Worm (Caenorhabditis elegans): Measurements from ENCODE around the gene cox-6A.

- no peak for TF ChIP-seq lin-13 (tag; optimal IDR thresholded peaks at IDR 0.05)
- no peak for TF ChIP-seq elt-3 (tag; optimal IDR thresholded peaks at IDR 0.05)
- TF ChIP-seq pha-4 (tag; optimal IDR thresholded peaks at IDR 0.05) = no peak
- no peak for TF ChIP-seq elt-1 (tag; optimal IDR thresholded peaks at IDR 0.05; ENCODE audit: borderline replicate concordance, insufficient read depth)
- TF ChIP-seq nhr-12 (tag; optimal IDR thresholded peaks at IDR 0.05) = no peak
- no peak for TF ChIP-seq unc-39 (tag; optimal IDR thresholded peaks at IDR 0.05)
- TF ChIP-seq snpc-4 (tag; optimal IDR thresholded peaks at IDR 0.05) = no peak
- no peak for TF ChIP-seq hlh-1 (tag; optimal IDR thresholded peaks at IDR 0.05)
- no peak for TF ChIP-seq nhr-2 (tag; optimal IDR thresholded peaks at IDR 0.05)
- no peak for TF ChIP-seq unc-62 (GFP tag; optimal IDR thresholded peaks at IDR 0.05)
- no peak for TF ChIP-seq nhr-76 (tag; optimal IDR thresholded peaks at IDR 0.05)
Measured at ce11 chrIII:5047175-5047574, 34.3 kb upstream of the cox-6A start, which contains the start of gene txbp-3.

Data from whole organism, mixed stage, embryonic.